Worm (Caenorhabditis elegans) whole organism, L1 larva: ENCODE data around the gene ZK287.1.
A peak's percentile ranks its signal among the peaks of the same experiment; 100 is the strongest.

Experiments used
- C04F5.9 ChIP-seq: sonication (generic microtip); optimal IDR thresholded peaks from 2 replicates; lab custom pipeline; 2016; ENCODE audit warnings: missing genetic modification characterization, missing compliant biosample characterization
- F16B12.6 ChIP-seq: fragments of 150-350 bp; optimal IDR thresholded peaks from 2 replicates; lab custom pipeline; 2014; ENCODE audit warnings: missing biosample characterization, missing genetic modification characterization
- Y116A8C.19 ChIP-seq: sonication (generic microtip); optimal IDR thresholded peaks from 2 replicates; lab custom pipeline; 2016; ENCODE audit warnings: missing compliant biosample characterization, missing genetic modification characterization, borderline replicate concordance
- blmp-1 ChIP-seq: fragments of 150-350 bp; optimal IDR thresholded peaks from 2 replicates; lab custom pipeline; 2014; ENCODE audit warnings: missing biosample characterization, missing genetic modification characterization
- ceh-63 ChIP-seq: fragments of 200-800 bp; sonication (Bioruptor generic); optimal IDR thresholded peaks from 2 replicates; lab custom pipeline; 2018; ENCODE audit warnings: mild to moderate bottlenecking, missing genetic modification characterization, missing compliant biosample characterization
- ceh-8 ChIP-seq: fragments of 200-800 bp; sonication (Bioruptor generic); optimal IDR thresholded peaks from 2 replicates; lab custom pipeline; 2018; ENCODE audit warnings: mild to moderate bottlenecking, missing genetic modification characterization, moderate library complexity, missing compliant biosample characterization
- ceh-82 ChIP-seq, 3 experiments: fragments of 150-350 bp in 1 of 3; sonication (generic microtip) in 2 of 3; optimal IDR thresholded peaks; 2 replicates each; lab custom pipeline; 2014 to 2017; ENCODE audit warnings: missing biosample characterization in 3 of 3, missing genetic modification characterization in 3 of 3
- dsc-1 ChIP-seq: sonication (generic microtip); optimal IDR thresholded peaks from 2 replicates; lab custom pipeline; 2016; ENCODE audit warnings: mild to moderate bottlenecking, missing genetic modification characterization, missing compliant biosample characterization
- efl-1 ChIP-seq, 4 experiments: fragments of 150-350 bp; optimal IDR thresholded peaks in 3 of 4; peaks in 1 of 4; 1 replicate in 1 of 4; 2 replicates in 3 of 4; lab custom pipeline; 2014; ENCODE audit warnings: missing biosample characterization in 2 of 4, missing genetic modification characterization in 2 of 4, missing genetic modification reagents in 2 of 4
- efl-3 ChIP-seq: fragments of 200-800 bp; sonication (Bioruptor generic); optimal IDR thresholded peaks from 2 replicates; lab custom pipeline; 2018; ENCODE audit warnings: mild to moderate bottlenecking, missing genetic modification characterization, missing compliant biosample characterization
- egl-13 ChIP-seq: sonication (generic microtip); optimal IDR thresholded peaks from 2 replicates; lab custom pipeline; 2016; ENCODE audit warnings: missing genotype, missing genetic modification reagents, missing genetic modification characterization, missing compliant biosample characterization
- egl-27 ChIP-seq, 2 experiments: fragments of 150-350 bp in 1 of 2; sonication (generic microtip); optimal IDR thresholded peaks; 3 replicates each; lab custom pipeline; 2017 to 2018; ENCODE audit warnings: missing biosample characterization in 2 of 2, missing genetic modification characterization in 2 of 2, missing genetic modification reagents in 2 of 2
- elt-3 ChIP-seq, 6 experiments: fragments of 150-350 bp in 1 of 6; sonication (generic microtip); optimal IDR thresholded peaks; 2 replicates each; lab custom pipeline; 2017 to 2018; ENCODE audit warnings: missing biosample characterization in 6 of 6, missing genetic modification characterization in 6 of 6, inconsistent platforms in 1 of 6
- fkh-4 ChIP-seq: sonication (generic microtip); optimal IDR thresholded peaks from 2 replicates; lab custom pipeline; 2016; ENCODE audit warnings: missing compliant biosample characterization, missing genetic modification characterization, borderline replicate concordance
- hlh-17 ChIP-seq: fragments of 200-800 bp; sonication (Bioruptor generic); optimal IDR thresholded peaks from 2 replicates; lab custom pipeline; 2018; ENCODE audit warnings: missing genetic modification characterization, mild to moderate bottlenecking, missing compliant biosample characterization, moderate library complexity, borderline replicate concordance
- hlh-4 ChIP-seq: sonication (generic microtip); optimal IDR thresholded peaks from 2 replicates; lab custom pipeline; 2016; ENCODE audit warnings: mild to moderate bottlenecking, missing genetic modification characterization, missing compliant biosample characterization
- hpl-2 ChIP-seq: fragments of 150-350 bp; optimal IDR thresholded peaks from 2 replicates; lab custom pipeline; 2014; ENCODE audit warnings: missing biosample characterization, missing genetic modification reagents, missing genetic modification characterization
- isw-1 ChIP-seq: fragments of 200-800 bp; sonication (Bioruptor generic); IDR thresholded peaks from 2 replicates; pipeline ENCODE4 v1.3.6; 2022; ENCODE audit warnings: missing genetic modification characterization, missing compliant biosample characterization
- jun-1 ChIP-seq: fragments of 150-350 bp; optimal IDR thresholded peaks from 2 replicates; lab custom pipeline; 2014; ENCODE audit warnings: missing biosample characterization, missing genetic modification reagents, missing genetic modification characterization
- lin-14 ChIP-seq: fragments of 200-800 bp; sonication (Bioruptor generic); optimal IDR thresholded peaks from 2 replicates; lab custom pipeline; 2018; ENCODE audit warnings: mild to moderate bottlenecking, missing genetic modification characterization, moderate library complexity, missing compliant biosample characterization
- nhr-11 ChIP-seq: fragments of 150-350 bp; optimal IDR thresholded peaks from 2 replicates; lab custom pipeline; 2014; ENCODE audit warnings: missing biosample characterization, missing genetic modification characterization
- nhr-20 ChIP-seq: sonication (generic microtip); optimal IDR thresholded peaks from 2 replicates; lab custom pipeline; 2016; ENCODE audit warnings: mild to moderate bottlenecking, missing genetic modification characterization, missing compliant biosample characterization
- nhr-77 ChIP-seq: fragments of 150-350 bp; optimal IDR thresholded peaks from 2 replicates; lab custom pipeline; 2014; ENCODE audit warnings: missing biosample characterization, missing genetic modification characterization
- nhr-84 ChIP-seq: sonication (generic microtip); optimal IDR thresholded peaks from 2 replicates; lab custom pipeline; 2017; ENCODE audit warnings: missing biosample characterization, missing genetic modification characterization
- nhr-90 ChIP-seq: sonication (generic microtip); optimal IDR thresholded peaks from 2 replicates; lab custom pipeline; 2016; ENCODE audit warnings: mild to moderate bottlenecking, missing genetic modification characterization, missing compliant biosample characterization; ENCODE audit not compliant: poor library complexity
- snpc-4 ChIP-seq: fragments of 150-350 bp; optimal IDR thresholded peaks from 2 replicates; lab custom pipeline; 2014; ENCODE audit warnings: missing biosample characterization, missing genetic modification characterization
- sptf-1 ChIP-seq: fragments of 150-350 bp; optimal IDR thresholded peaks from 2 replicates; lab custom pipeline; 2014; ENCODE audit warnings: missing biosample characterization, missing genetic modification characterization
- unc-130 ChIP-seq: fragments of 150-350 bp; optimal IDR thresholded peaks from 2 replicates; lab custom pipeline; 2017; ENCODE audit warnings: missing biosample characterization, missing genetic modification characterization, inconsistent platforms
- unc-62 ChIP-seq: fragments of 150-350 bp; optimal IDR thresholded peaks from 2 replicates; lab custom pipeline; 2014; ENCODE audit warnings: missing biosample characterization, missing genetic modification reagents, missing genetic modification characterization
- unc-86 ChIP-seq: sonication (generic microtip); optimal IDR thresholded peaks from 2 replicates; lab custom pipeline; 2016; ENCODE audit warnings: missing genetic modification characterization, missing compliant biosample characterization
- xbp-1 ChIP-seq: sonication (generic microtip); optimal IDR thresholded peaks from 2 replicates; lab custom pipeline; 2016; ENCODE audit warnings: missing genetic modification characterization, missing compliant biosample characterization
- zag-1 ChIP-seq: fragments of 150-350 bp; optimal IDR thresholded peaks from 2 replicates; lab custom pipeline; 2014; ENCODE audit warnings: missing biosample characterization, missing genetic modification characterization
- zip-4 ChIP-seq: fragments of 200-800 bp; sonication (Bioruptor generic); optimal IDR thresholded peaks from 2 replicates; lab custom pipeline; 2018; ENCODE audit warnings: mild to moderate bottlenecking, missing genetic modification characterization, moderate library complexity, missing compliant biosample characterization

Gene ZK287.1

DNA sequence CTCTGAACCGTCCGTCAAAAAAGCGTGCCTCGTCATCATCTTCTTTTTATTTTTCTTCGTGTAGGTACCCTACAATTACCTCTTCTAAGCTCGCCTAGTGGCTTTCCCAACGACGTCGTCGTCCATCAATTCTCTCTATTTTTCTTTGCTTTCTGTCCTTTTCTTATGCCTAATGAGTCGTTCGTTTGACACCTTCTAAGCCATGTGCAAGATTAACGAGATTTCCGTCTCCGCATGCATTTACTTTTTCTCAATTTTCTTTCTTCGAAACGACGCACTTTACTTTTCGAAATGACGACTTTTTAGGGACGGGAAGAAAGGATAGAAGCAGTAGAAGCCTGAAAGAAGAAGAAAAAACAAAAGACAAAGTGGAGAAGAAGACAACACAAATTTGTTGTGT is at the start of gene ZK287.1:
TSS of gene ZK287.1 (plus strand) at position 301 of the 400 bp plus-strand sequence.
- no peak for TF ChIP-seq F16B12.6
- TF ChIP-seq lin-14, result peak; percentile 49
- no peak for TF ChIP-seq egl-27 (tag; optimal IDR thresholded peaks at IDR 0.05; lab: Kevin White, UChicago)
- no peak for TF ChIP-seq zip-4 (GFP tag; lab: Kevin White, UChicago)

DNA sequence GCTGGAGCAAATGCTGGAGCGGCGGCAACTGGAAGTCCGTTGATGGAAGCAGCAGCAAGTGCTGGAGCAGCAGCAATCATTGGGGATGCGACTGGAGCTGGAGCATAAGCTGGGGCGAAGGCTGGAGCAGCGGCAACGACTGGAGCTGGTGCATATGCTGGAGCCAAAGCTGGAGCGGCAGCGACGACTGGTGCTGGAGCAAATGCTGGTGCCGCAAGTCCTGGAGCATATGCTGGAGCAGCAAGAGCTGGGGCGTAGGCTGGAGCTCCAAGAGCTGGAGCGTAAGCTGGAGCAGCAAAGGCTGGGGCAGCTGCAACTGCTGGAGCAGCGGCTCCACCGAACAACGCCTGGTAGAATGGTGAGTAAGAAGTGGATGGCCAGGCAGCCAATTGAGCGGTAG is 48.1 kb upstream of the ZK287.1 start:
- TF ChIP-seq ceh-8 (GFP tag; lab: Kevin White, UChicago) (peak; percentile 7), unc-62 (GFP tag; lab: Kevin White, UChicago) (no peak)

DNA sequence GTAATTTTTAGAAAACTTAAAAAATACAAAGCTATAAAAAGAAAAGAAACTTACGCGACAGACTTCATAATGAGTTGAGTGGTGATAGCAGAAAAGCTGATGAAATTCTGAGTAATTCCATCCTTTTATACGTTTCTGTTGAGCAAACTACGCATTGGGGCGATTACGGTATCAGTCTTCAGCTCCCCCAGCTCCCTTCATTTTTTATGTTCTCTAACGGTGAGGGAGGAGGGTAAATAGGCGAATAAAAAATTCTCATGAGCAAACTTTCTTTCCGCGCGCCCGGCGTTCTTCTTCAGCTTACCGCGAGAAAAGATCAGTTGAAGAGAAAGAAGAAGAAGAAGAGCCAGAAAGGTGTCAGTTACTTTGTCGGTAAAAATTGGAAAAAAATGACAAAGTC is 47.6 kb upstream of the ZK287.1 start, which contains the start of gene idpc-7:
TSS of gene idpc-7 (minus strand) at position 101 of the 400 bp plus-strand sequence.
- TF ChIP-seq hpl-2 (GFP tag; lab: Kevin White, UChicago) (no peak), unc-62 (GFP tag; lab: Kevin White, UChicago) (no peak), efl-1 (optimal IDR thresholded peaks at IDR 0.05; lab: Kevin White, UChicago) (no peak), efl-1 (GFP tag; optimal IDR thresholded peaks at IDR 0.05 in 1 of 2; lab: Kevin White, UChicago) (peak in 1 of 2 experiments; percentile 5), hlh-17 (GFP tag; lab: Kevin White, UChicago) (no peak), C04F5.9 (tag; lab: Kevin White, UChicago) (no peak), Y116A8C.19 (tag; lab: Kevin White, UChicago) (no peak), elt-3 (tag; optimal IDR thresholded peaks at IDR 0.05; lab: Kevin White, UChicago) (no peak), ceh-8 (GFP tag; lab: Kevin White, UChicago) (no peak)

- TF ChIP-seq nhr-11 (tag; lab: Kevin White, UChicago), result no peak
- no peak for TF ChIP-seq nhr-90 (tag; lab: Kevin White, UChicago)
- TF ChIP-seq nhr-77 (tag; lab: Kevin White, UChicago), result no peak
- TF ChIP-seq nhr-20 (tag; lab: Kevin White, UChicago), result no peak
- TF ChIP-seq xbp-1, result no peak
- TF ChIP-seq isw-1 (GFP tag; lab: Robert Waterston, UW), result no peak
- TF ChIP-seq efl-3 (GFP tag; lab: Kevin White, UChicago), result no peak
- no peak for TF ChIP-seq C04F5.9 (tag; lab: Kevin White, UChicago)
- no peak for TF ChIP-seq hpl-2 (GFP tag; lab: Kevin White, UChicago)
- no peak for TF ChIP-seq egl-13 (tag; lab: Kevin White, UChicago)
- TF ChIP-seq dsc-1, result no peak
- TF ChIP-seq nhr-84, result no peak
- no peak for TF ChIP-seq blmp-1 (tag; lab: Kevin White, UChicago)
- TF ChIP-seq fkh-4 (tag; lab: Kevin White, UChicago), result no peak
- no peak for TF ChIP-seq jun-1 (tag; lab: Kevin White, UChicago)
- TF ChIP-seq ceh-63 (GFP tag; lab: Kevin White, UChicago), result no peak
- no peak for TF ChIP-seq efl-1 (optimal IDR thresholded peaks at IDR 0.05; lab: Kevin White, UChicago)
- TF ChIP-seq efl-1 (GFP tag; optimal IDR thresholded peaks at IDR 0.05 in 1 of 2; lab: Kevin White, UChicago), result no peak
- no peak for TF ChIP-seq zag-1 (tag; lab: Kevin White, UChicago)
- no peak for TF ChIP-seq ceh-82 (tag; optimal IDR thresholded peaks at IDR 0.05; lab: Kevin White, UChicago)
- TF ChIP-seq hlh-4 (tag; lab: Kevin White, UChicago), result no peak
Measured at ce11 chrV:9619850-9620249, 46.6 kb upstream of the ZK287.1 start, which contains the start of gene idpc-6. TSS of gene idpc-6 (plus strand) at chrV:9620150.

- TF ChIP-seq snpc-4 (tag; lab: Kevin White, UChicago), result no peak
- no peak for TF ChIP-seq jun-1 (tag; lab: Kevin White, UChicago)
- TF ChIP-seq ceh-8 (GFP tag; lab: Kevin White, UChicago), result no peak
- TF ChIP-seq ceh-82 (tag; optimal IDR thresholded peaks at IDR 0.05; lab: Kevin White, UChicago), result no peak
- TF ChIP-seq sptf-1 (tag; lab: Kevin White, UChicago), result no peak
- no peak for TF ChIP-seq unc-86 (tag; lab: Kevin White, UChicago)
- TF ChIP-seq unc-130 (tag; lab: Kevin White, UChicago), result no peak
- TF ChIP-seq Y116A8C.19 (tag; lab: Kevin White, UChicago), result no peak
Measured at ce11 chrV:9620417-9620816, 46.1 kb upstream of the ZK287.1 start.
